Fruit fly (Drosophila melanogaster) whole organism, pupa: Measurements from ENCODE around the gene tfc.

Experiments used
- CG10348 ChIP-seq: fragments of 200-800 bp; sonication (Bioruptor generic); IDR thresholded peaks from 2 replicates; pipeline ENCODE4 v1.3.6; 2022; ENCODE audit warnings: missing biosample characterization, missing genetic modification characterization
- CG12605 ChIP-seq: fragments of 200-800 bp; sonication (Bioruptor generic); IDR thresholded peaks from 2 replicates; pipeline ENCODE4 v1.3.6; 2022; ENCODE audit warnings: missing biosample characterization, missing genetic modification characterization
- CG13204 ChIP-seq: fragments of 200-800 bp; sonication (Bioruptor generic); optimal IDR thresholded peaks from 2 replicates; lab custom pipeline; 2018; ENCODE audit warnings: missing biosample characterization, mild to moderate bottlenecking, missing genetic modification characterization, moderate library complexity
- CG14655 ChIP-seq: fragments of 200-800 bp; sonication (Bioruptor generic); optimal IDR thresholded peaks from 3 replicates; lab custom pipeline; 2017; ENCODE audit warnings: mild to moderate bottlenecking, missing biosample characterization, missing genetic modification reagents, missing genetic modification characterization
- CG15710 ChIP-seq: fragments of 200-800 bp; sonication (Bioruptor generic); optimal IDR thresholded peaks from 2 replicates; lab custom pipeline; 2018; ENCODE audit warnings: missing biosample characterization, mild to moderate bottlenecking, missing genetic modification characterization, moderate library complexity
- CG17806 ChIP-seq: fragments of 200-800 bp; sonication (Bioruptor generic); optimal IDR thresholded peaks from 2 replicates; lab custom pipeline; 2018; ENCODE audit warnings: missing biosample characterization, mild to moderate bottlenecking, missing genetic modification characterization, moderate library complexity
- CG32121 ChIP-seq: fragments of 200-800 bp; sonication (Bioruptor generic); IDR thresholded peaks from 2 replicates; pipeline ENCODE4 v1.3.6; 2022; ENCODE audit warnings: missing biosample characterization, missing genetic modification characterization
- CG34367 ChIP-seq: fragments of 200-800 bp; sonication (Bioruptor generic); optimal IDR thresholded peaks from 2 replicates; lab custom pipeline; 2018; ENCODE audit warnings: missing biosample characterization, mild to moderate bottlenecking, missing genetic modification characterization
- CG4496 ChIP-seq: fragments of 200-800 bp; sonication (Bioruptor generic); IDR thresholded peaks from 3 replicates; pipeline ENCODE4 v1.3.6; 2022; ENCODE audit warnings: missing biosample characterization, missing genetic modification characterization
- CG8159 ChIP-seq: fragments of 200-800 bp; sonication (Bioruptor generic); optimal IDR thresholded peaks from 3 replicates; lab custom pipeline; 2018; ENCODE audit warnings: missing biosample characterization, mild to moderate bottlenecking, missing genetic modification characterization, moderate library complexity
- CG8301 ChIP-seq: fragments of 200-800 bp; sonication (Bioruptor generic); optimal IDR thresholded peaks from 2 replicates; lab custom pipeline; 2018; ENCODE audit warnings: missing biosample characterization, mild to moderate bottlenecking, missing genetic modification characterization
- CG9948 ChIP-seq: fragments of 200-800 bp; sonication (Bioruptor generic); optimal IDR thresholded peaks from 2 replicates; lab custom pipeline; 2018; ENCODE audit warnings: missing biosample characterization, mild to moderate bottlenecking, missing genetic modification characterization, moderate library complexity
- D1 ChIP-seq: fragments of 200-800 bp; sonication (Bioruptor generic); optimal IDR thresholded peaks from 2 replicates; lab custom pipeline; 2018; ENCODE audit warnings: missing biosample characterization, mild to moderate bottlenecking, missing genetic modification characterization, moderate library complexity
- EcR ChIP-seq: fragments of 200-800 bp; sonication (Bioruptor generic); optimal IDR thresholded peaks from 3 replicates; lab custom pipeline; 2019; ENCODE audit warnings: missing biosample characterization, missing genetic modification characterization, mild to moderate bottlenecking, moderate library complexity, missing genetic modification reagents
- Ets98B ChIP-seq: fragments of 200-800 bp; sonication (Bioruptor generic); IDR thresholded peaks from 2 replicates; pipeline ENCODE4 v1.3.6; 2022; ENCODE audit warnings: missing biosample characterization, missing genetic modification characterization
- Pif1A ChIP-seq: fragments of 200-800 bp; sonication (Bioruptor generic); optimal IDR thresholded peaks from 3 replicates; lab custom pipeline; 2016; ENCODE audit warnings: missing biosample characterization, missing genetic modification characterization
- Pif1B ChIP-seq: fragments of 200-800 bp; sonication (Bioruptor generic); optimal IDR thresholded peaks from 3 replicates; lab custom pipeline; 2016; ENCODE audit warnings: missing biosample characterization, missing genetic modification characterization
- Snoo ChIP-seq: fragments of 200-800 bp; sonication (Bioruptor generic); optimal IDR thresholded peaks from 3 replicates; lab custom pipeline; 2017; ENCODE audit warnings: missing biosample characterization, mild to moderate bottlenecking, missing genetic modification characterization, inconsistent platforms
- fd96Ca ChIP-seq: fragments of 200-800 bp; sonication (Bioruptor generic); IDR thresholded peaks from 3 replicates; pipeline ENCODE4 v1.3.6; 2022; ENCODE audit warnings: missing biosample characterization, missing genetic modification characterization
- gl ChIP-seq: fragments of 200-800 bp; sonication (Bioruptor generic); optimal IDR thresholded peaks from 2 replicates; lab custom pipeline; 2018; ENCODE audit warnings: missing biosample characterization, mild to moderate bottlenecking, missing genetic modification characterization
- rn ChIP-seq: fragments of 200-800 bp; sonication (Bioruptor generic); IDR thresholded peaks from 2 replicates; pipeline ENCODE4 v1.3.6; 2022; ENCODE audit warnings: missing biosample characterization, missing genetic modification characterization

The tfc gene

DNA sequence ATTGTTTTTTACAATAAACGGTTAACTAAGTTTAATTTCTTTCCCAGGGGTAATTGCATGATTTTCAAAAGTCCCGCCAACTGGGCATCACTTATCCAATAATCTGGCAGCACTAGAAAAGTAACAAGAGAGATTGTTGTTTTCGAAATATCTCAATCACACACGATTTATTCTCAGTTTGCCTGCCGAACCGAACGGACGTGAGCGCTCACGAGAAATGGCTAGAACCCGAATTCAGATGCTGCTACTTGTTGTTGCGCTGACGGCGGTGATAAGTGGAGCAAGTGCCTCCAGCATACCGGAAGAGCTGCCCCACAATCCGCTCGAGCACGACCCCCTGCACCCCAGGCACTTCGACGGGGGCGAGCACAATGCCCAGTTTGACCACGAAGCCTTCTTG, 42.3 kb downstream of the tfc start, which contains the start of gene scf:
Gene scf, plus strand, starts transcription at position 164 of the 400 bp plus-strand sequence.
- TF ChIP-seq Pif1A (no peak), CG9948 (tag; lab: Kevin White, UChicago) (no peak), CG8159 (tag; lab: Kevin White, UChicago) (no peak), CG10348 (GFP tag; lab: Robert Waterston, UW) (no peak), EcR (GFP tag; lab: Kevin White, UChicago) (peak; percentile 21), CG32121 (GFP tag; lab: Robert Waterston, UW) (0 out of 2 replicates have a peak, but pooled peaks have one; percentile 16), Ets98B (GFP tag; lab: Robert Waterston, UW) (peak; percentile 36; the same call in 1 of the 2 replicates), Snoo (tag; lab: Kevin White, UChicago) (no peak), CG17806 (tag; lab: Kevin White, UChicago) (no peak), rn (GFP tag; lab: Robert Waterston, UW) (no peak), CG14655 (GFP tag; lab: Kevin White, UChicago) (no peak), D1 (tag; lab: Kevin White, UChicago) (no peak), CG8301 (tag; lab: Kevin White, UChicago) (no peak), fd96Ca (no peak), CG15710 (no peak), gl (tag; lab: Kevin White, UChicago) (no peak), CG13204 (no peak), CG34367 (tag; lab: Kevin White, UChicago) (no peak), Pif1B (GFP tag; lab: Kevin White, UChicago) (no peak), CG12605 (no peak; the same call in 1 of the 2 replicates), CG4496 (GFP tag; lab: Robert Waterston, UW) (peak; percentile 18; the same call in 1 of the 3 replicates)

DNA sequence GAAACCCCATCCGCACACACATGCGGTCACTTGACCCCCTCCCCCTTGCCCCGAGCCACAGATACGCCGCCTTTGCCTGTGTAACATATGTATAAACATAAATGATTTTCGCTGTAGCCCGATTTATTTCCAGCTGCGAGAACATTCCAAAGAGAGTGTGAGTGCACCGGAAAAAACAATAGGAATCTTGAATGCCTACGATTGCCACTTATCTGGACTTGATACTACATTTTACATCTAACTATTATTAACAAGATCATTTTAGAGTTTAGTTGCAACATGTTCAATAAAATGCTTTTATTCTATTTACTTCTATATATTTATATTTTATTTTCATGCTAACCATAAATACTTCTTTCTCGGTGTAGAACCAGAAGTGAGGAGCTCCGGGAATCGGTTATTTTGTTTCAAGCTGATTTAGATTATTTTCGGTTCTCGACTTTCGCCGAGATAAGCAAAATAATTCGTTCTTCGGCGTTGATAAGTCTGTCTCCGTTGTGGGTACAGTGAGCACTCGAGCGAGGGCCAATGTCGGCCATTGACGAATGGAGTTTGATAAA, 43.9 kb downstream of the tfc start:
- TF ChIP-seq CG8159 (tag; lab: Kevin White, UChicago) (peak; percentile 72), Snoo (tag; lab: Kevin White, UChicago) (peak; percentile 70), CG8301 (tag; lab: Kevin White, UChicago) (peak; percentile 64), Ets98B (GFP tag; lab: Robert Waterston, UW) (peak; percentile 31), gl (tag; lab: Kevin White, UChicago) (peak; percentile 43), D1 (tag; lab: Kevin White, UChicago) (no peak), CG14655 (GFP tag; lab: Kevin White, UChicago) (no peak), CG4496 (GFP tag; lab: Robert Waterston, UW) (peak; percentile 74; the same call in 2 of the 3 replicates), CG12605 (no peak), CG34367 (tag; lab: Kevin White, UChicago) (peak; percentile 54), CG13204 (no peak), rn (GFP tag; lab: Robert Waterston, UW) (no peak), Pif1B (GFP tag; lab: Kevin White, UChicago) (no peak), Pif1A (no peak), CG10348 (GFP tag; lab: Robert Waterston, UW) (no peak), CG15710 (peak; percentile 72), EcR (GFP tag; lab: Kevin White, UChicago) (no peak), CG9948 (tag; lab: Kevin White, UChicago) (peak; percentile 64), fd96Ca (no peak), CG17806 (tag; lab: Kevin White, UChicago) (peak; percentile 69), CG32121 (GFP tag; lab: Robert Waterston, UW) (no peak)

DNA sequence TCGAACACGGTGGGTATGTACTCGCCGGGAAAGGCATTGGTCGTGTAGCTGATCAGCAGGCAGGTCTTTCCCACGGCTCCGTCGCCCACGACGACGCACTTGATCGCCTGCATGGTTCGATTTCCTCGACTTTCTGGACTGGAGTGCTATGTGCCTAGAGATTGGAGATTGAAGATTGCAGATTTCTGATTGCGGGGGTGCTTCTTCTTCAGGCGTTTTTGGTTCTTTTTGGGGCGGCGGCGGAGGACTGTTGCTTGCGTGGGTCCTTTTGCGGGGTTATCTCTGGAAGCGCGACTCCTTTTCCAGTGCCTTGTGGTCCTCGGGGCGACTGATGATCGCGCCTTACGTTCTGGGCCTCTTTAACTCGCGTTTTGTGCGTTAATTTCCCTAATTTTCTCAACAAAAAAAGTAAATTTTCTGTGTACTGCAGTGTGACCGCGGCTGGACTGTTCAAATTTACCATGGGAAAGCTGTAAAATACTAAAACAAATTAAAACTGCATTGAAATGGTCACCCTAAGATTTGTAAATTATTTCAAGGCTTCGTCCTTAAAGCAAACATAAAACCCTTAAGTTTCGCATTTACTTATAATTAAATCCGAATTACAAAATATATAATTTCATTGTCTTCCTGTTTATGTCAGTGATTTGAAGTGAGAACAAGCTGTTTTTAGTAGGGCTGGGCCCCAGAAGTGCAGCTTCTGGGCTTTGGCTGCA, 46.1 kb downstream of the tfc start, which contains the start of the genes Rac1 and Acat2:
Gene Rac1, minus strand, starts transcription at position 450 of the 716 bp plus-strand sequence.
Gene Acat2, plus strand, starts transcription at position 711 of the 716 bp plus-strand sequence.
- TF ChIP-seq CG17806 (tag; lab: Kevin White, UChicago) = no peak
- no peak for TF ChIP-seq Pif1B (GFP tag; lab: Kevin White, UChicago)

DNA sequence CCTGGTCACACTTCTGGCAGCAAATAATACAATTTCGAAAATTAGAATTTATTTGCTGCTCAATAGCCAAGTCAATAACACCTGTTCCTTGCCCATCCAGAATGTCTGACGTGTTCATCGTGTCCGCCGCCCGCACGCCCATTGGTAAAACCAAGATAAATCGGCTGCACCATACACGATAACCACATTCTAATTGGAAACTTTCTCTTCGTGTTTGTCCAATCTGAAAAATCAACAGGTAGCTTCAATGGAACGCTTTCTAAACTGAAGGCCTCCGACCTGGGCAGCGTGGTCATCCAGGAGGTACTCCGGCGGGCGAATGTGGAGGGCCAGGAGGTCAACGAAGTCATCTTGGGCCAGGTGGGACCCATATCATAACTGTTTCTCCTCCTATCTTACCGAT, 46.7 kb downstream of the tfc start:
- no peak for TF ChIP-seq CG17806 (tag; lab: Kevin White, UChicago)
- no peak for TF ChIP-seq gl (tag; lab: Kevin White, UChicago)

DNA sequence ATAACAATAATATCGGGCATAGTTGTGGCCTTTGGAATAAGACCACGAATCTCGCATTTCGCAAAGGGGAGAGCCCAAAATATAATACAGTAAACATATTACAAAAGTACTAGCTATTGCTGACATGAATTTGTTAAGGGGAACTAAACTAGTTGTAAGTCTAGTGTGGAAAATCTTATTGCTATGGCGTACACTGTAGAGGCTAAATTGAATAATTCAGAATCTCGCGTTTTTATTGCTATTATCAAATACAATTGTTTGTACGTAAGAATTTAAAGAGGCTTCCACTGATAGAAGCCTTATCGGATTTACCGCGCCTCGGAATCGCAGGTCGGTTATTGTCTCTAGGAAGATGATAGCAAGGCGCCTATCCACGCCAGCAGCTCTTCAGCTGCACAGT, 49.1 kb downstream of the tfc start:
- TF ChIP-seq CG34367 (tag; lab: Kevin White, UChicago) (no peak), CG15710 (no peak), CG13204 (no peak), Ets98B (GFP tag; lab: Robert Waterston, UW) (no peak), rn (GFP tag; lab: Robert Waterston, UW) (no peak), D1 (tag; lab: Kevin White, UChicago) (no peak)

DNA sequence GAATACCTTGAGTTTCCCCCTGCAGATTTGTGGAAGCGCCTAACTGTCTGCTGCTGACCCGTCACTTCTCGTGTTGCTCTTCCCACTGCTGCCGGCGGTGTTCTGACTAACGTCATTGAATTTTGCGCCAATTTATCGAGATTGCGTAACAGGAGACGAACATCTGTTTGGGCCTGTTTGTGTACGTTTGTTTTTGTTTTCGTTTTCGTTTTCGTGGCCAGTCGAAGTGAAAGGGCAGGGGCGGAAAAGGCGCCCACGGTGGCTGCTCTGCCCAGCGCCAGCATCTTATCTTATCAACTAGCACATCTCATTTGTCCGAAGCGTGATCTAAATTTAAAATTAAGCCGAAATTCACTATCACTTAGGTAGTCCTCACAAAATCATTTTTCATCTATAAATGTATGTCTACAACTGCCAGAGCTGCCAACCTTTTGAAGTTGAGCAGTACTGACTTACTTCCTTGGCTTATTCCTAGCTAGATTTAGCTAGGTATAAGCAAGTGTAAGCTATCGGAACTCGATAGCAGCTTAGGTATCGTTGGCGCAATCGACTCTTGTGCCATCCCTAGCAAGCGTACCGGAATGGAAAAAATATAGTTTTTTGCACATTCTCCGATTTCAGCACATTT, 50.9 kb downstream of the tfc start, which contains the start of the genes Ctr9 and Nt5a:
Gene Ctr9, plus strand, starts transcription at position 220 of the 628 bp plus-strand sequence.
Gene Nt5a, minus strand, starts transcription at position 414 of the 628 bp plus-strand sequence.
- TF ChIP-seq CG14655 (GFP tag; lab: Kevin White, UChicago) = no peak
- TF ChIP-seq CG13204 = no peak
- TF ChIP-seq CG10348 (GFP tag; lab: Robert Waterston, UW) = no peak
- TF ChIP-seq Pif1B (GFP tag; lab: Kevin White, UChicago) = no peak
- TF ChIP-seq CG8301 (tag; lab: Kevin White, UChicago) = no peak
- TF ChIP-seq CG17806 (tag; lab: Kevin White, UChicago) = no peak
- TF ChIP-seq CG9948 (tag; lab: Kevin White, UChicago) = no peak
- peak; percentile 41 for TF ChIP-seq Ets98B (GFP tag; lab: Robert Waterston, UW)
- TF ChIP-seq Pif1A = no peak
- TF ChIP-seq EcR (GFP tag; lab: Kevin White, UChicago) = peak; percentile 25
- TF ChIP-seq gl (tag; lab: Kevin White, UChicago) = no peak
- TF ChIP-seq CG4496 (GFP tag; lab: Robert Waterston, UW) = peak; percentile 9; the same call in 1 of the 3 replicates
- no peak for TF ChIP-seq Snoo (tag; lab: Kevin White, UChicago)
- no peak for TF ChIP-seq CG34367 (tag; lab: Kevin White, UChicago)
- no peak for TF ChIP-seq rn (GFP tag; lab: Robert Waterston, UW)
- no peak for TF ChIP-seq CG12605
- TF ChIP-seq fd96Ca = peak; percentile 49; the same call in 1 of the 3 replicates
- TF ChIP-seq CG8159 (tag; lab: Kevin White, UChicago) = no peak
- TF ChIP-seq CG15710 = peak; percentile 23
- TF ChIP-seq D1 (tag; lab: Kevin White, UChicago) = no peak
- peak; percentile 13; the same call in 1 of the 2 replicates for TF ChIP-seq CG32121 (GFP tag; lab: Robert Waterston, UW)
